Fruit fly (Drosophila melanogaster): Measurements from ENCODE around the gene CG33509.

DNA sequence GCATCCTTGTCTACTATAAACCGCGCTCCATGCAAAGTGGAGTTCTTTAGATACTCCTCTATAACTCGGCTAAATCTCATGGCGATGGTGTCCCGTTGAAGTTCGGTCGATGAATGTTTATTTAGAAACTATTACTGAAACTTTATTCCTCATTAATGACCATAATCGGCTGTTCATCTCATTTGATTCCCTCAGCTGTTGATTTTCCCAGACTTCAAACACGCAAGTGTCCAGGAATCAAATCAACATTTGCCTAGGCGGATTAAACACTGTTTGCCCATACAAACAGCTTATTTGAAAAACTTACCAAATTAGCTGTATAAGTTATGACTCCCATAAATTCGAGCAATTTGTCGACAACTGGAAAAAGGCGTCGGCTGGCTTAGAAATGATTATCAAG is 2.3 kb upstream of the CG33509 start, which contains the start of gene ppk13:
- no peak for TF ChIP-seq CG32264 (GFP tag; optimal IDR thresholded peaks at IDR 0.05)
- no peak for TF ChIP-seq Dif (GFP tag; optimal IDR thresholded peaks at IDR 0.05; ENCODE audit: partially characterized antibody)
- no peak for TF ChIP-seq Dfd (GFP tag; optimal IDR thresholded peaks at IDR 0.05)
- no peak for TF ChIP-seq Myc (optimal IDR thresholded peaks at IDR 0.05)
- no peak for TF ChIP-seq psq (GFP tag; optimal IDR thresholded peaks at IDR 0.05)
- no peak for TF ChIP-seq usp (GFP tag; optimal IDR thresholded peaks at IDR 0.05)

All from whole organism, wandering third instar larva.